Fruit fly (Drosophila melanogaster) whole organism, embryonic: ENCODE data around the gene RpL13.
A peak's percentile ranks its signal among the peaks of the same experiment; 100 is the strongest.

Experiments used
- C15 ChIP-seq: fragments of 200-800 bp; sonication (Bioruptor generic); IDR thresholded peaks from 3 replicates; pipeline ENCODE4 v1.3.6; 2022; ENCODE audit warnings: missing biosample characterization, missing genetic modification characterization
- CG10979 ChIP-seq: fragments of 200-800 bp; sonication (Bioruptor generic); optimal IDR thresholded peaks from 2 replicates; lab custom pipeline; 2018; ENCODE audit warnings: missing biosample characterization, mild to moderate bottlenecking, missing genetic modification characterization, moderate library complexity
- CG11456 ChIP-seq: fragments of 200-800 bp; sonication (Bioruptor generic); IDR thresholded peaks from 3 replicates; pipeline ENCODE4 v1.3.6; 2022; ENCODE audit warnings: missing biosample characterization, missing genetic modification characterization
- CG13424 ChIP-seq: fragments of 200-800 bp; sonication (Bioruptor generic); optimal IDR thresholded peaks from 2 replicates; lab custom pipeline; 2019; ENCODE audit warnings: missing biosample characterization, mild to moderate bottlenecking, missing genetic modification characterization, moderate library complexity
- CG13624 ChIP-seq: fragments of 200-800 bp; sonication (Bioruptor generic); optimal IDR thresholded peaks from 2 replicates; lab custom pipeline; 2016; ENCODE audit warnings: missing biosample characterization, missing genetic modification characterization
- CG15073 ChIP-seq: fragments of 200-800 bp; sonication (Bioruptor generic); optimal IDR thresholded peaks from 2 replicates; lab custom pipeline; 2016; ENCODE audit warnings: missing biosample characterization, missing genetic modification characterization
- CG15269 ChIP-seq: fragments of 200-800 bp; sonication (Bioruptor generic); optimal IDR thresholded peaks from 2 replicates; lab custom pipeline; 2018; ENCODE audit warnings: missing biosample characterization, mild to moderate bottlenecking, missing genetic modification characterization, moderate library complexity
- CG16779 ChIP-seq: fragments of 200-800 bp; sonication (Bioruptor generic); IDR thresholded peaks from 2 replicates; pipeline ENCODE4 v1.3.6; 2022; ENCODE audit warnings: missing biosample characterization, missing genetic modification characterization
- CG17328 ChIP-seq: fragments of 200-800 bp; sonication (Bioruptor generic); IDR thresholded peaks from 2 replicates; pipeline ENCODE4 v1.3.6; 2022; ENCODE audit warnings: missing biosample characterization, missing genetic modification characterization
- CG17829 ChIP-seq: fragments of 200-800 bp; optimal IDR thresholded peaks from 2 replicates; lab custom pipeline; 2019; ENCODE audit warnings: missing biosample characterization, mild to moderate bottlenecking, missing genetic modification characterization, moderate library complexity
- CG17912 ChIP-seq: fragments of 200-800 bp; sonication (Bioruptor generic); optimal IDR thresholded peaks from 2 replicates; lab custom pipeline; 2018; ENCODE audit warnings: missing biosample characterization, mild to moderate bottlenecking, missing genetic modification characterization
- CG18262 ChIP-seq: fragments of 200-800 bp; optimal IDR thresholded peaks from 3 replicates; lab custom pipeline; 2019; ENCODE audit warnings: missing biosample characterization, mild to moderate bottlenecking, missing genetic modification characterization, moderate library complexity
- CG2875 ChIP-seq: fragments of 200-800 bp; sonication (Bioruptor generic); optimal IDR thresholded peaks from 2 replicates; lab custom pipeline; 2017; ENCODE audit warnings: missing biosample characterization, mild to moderate bottlenecking, missing genetic modification characterization, missing genetic modification reagents
- CG4404 ChIP-seq: fragments of 200-800 bp; sonication (Bioruptor generic); IDR thresholded peaks from 2 replicates; pipeline ENCODE4 v1.3.6; 2022; ENCODE audit warnings: missing biosample characterization, missing genetic modification characterization
- CG5180 ChIP-seq: fragments of 200-800 bp; sonication (Bioruptor generic); optimal IDR thresholded peaks from 3 replicates; lab custom pipeline; 2017; ENCODE audit warnings: missing biosample characterization, missing genetic modification characterization, mild to moderate bottlenecking, moderate library complexity, missing genetic modification reagents
- CG5245 ChIP-seq: fragments of 200-800 bp; sonication (Bioruptor generic); optimal IDR thresholded peaks from 3 replicates; lab custom pipeline; 2016; ENCODE audit warnings: missing biosample characterization, missing genetic modification characterization
- CG6683 ChIP-seq: fragments of 200-800 bp; sonication (Bioruptor generic); optimal IDR thresholded peaks from 2 replicates; lab custom pipeline; 2017; ENCODE audit warnings: missing biosample characterization, mild to moderate bottlenecking, missing genetic modification characterization, missing genetic modification reagents
- CG6854 ChIP-seq: fragments of 200-800 bp; sonication (Bioruptor generic); optimal IDR thresholded peaks from 3 replicates; lab custom pipeline; 2017; ENCODE audit warnings: missing biosample characterization, mild to moderate bottlenecking, missing genetic modification characterization
- CG7987 ChIP-seq: fragments of 200-800 bp; sonication (Bioruptor generic); optimal IDR thresholded peaks from 2 replicates; lab custom pipeline; 2018; ENCODE audit warnings: missing biosample characterization, mild to moderate bottlenecking, missing genetic modification characterization, moderate library complexity
- Dek ChIP-seq: fragments of 200-800 bp; sonication (Bioruptor generic); optimal IDR thresholded peaks from 3 replicates; lab custom pipeline; 2019; ENCODE audit warnings: missing biosample characterization, mild to moderate bottlenecking, missing genetic modification characterization, moderate library complexity
- E2f2 ChIP-seq: fragments of 200-800 bp; sonication (Bioruptor generic); IDR thresholded peaks from 2 replicates; pipeline ENCODE4 v1.3.6; 2022; ENCODE audit warnings: missing biosample characterization, missing genetic modification characterization
- Elba2 ChIP-seq: fragments of 200-800 bp; sonication (Bioruptor generic); optimal IDR thresholded peaks from 3 replicates; lab custom pipeline; 2016; ENCODE audit warnings: missing biosample characterization, missing genetic modification characterization
- Fer3 ChIP-seq: fragments of 200-800 bp; sonication (Bioruptor generic); optimal IDR thresholded peaks from 2 replicates; lab custom pipeline; 2018; ENCODE audit warnings: missing biosample characterization, mild to moderate bottlenecking, missing genetic modification characterization, moderate library complexity
- HHEX ChIP-seq: fragments of 200-800 bp; sonication (Bioruptor generic); optimal IDR thresholded peaks from 3 replicates; lab custom pipeline; 2017; ENCODE audit warnings: missing biosample characterization, mild to moderate bottlenecking, missing genetic modification characterization, missing genetic modification reagents
- Hmr ChIP-seq: fragments of 200-800 bp; sonication (Bioruptor generic); optimal IDR thresholded peaks from 3 replicates; lab custom pipeline; 2017; ENCODE audit warnings: mild to moderate bottlenecking, missing biosample characterization, missing genetic modification reagents, missing genetic modification characterization
- Lhr ChIP-seq: fragments of 200-800 bp; sonication (Bioruptor generic); optimal IDR thresholded peaks from 3 replicates; lab custom pipeline; 2017; ENCODE audit warnings: mild to moderate bottlenecking, missing biosample characterization, missing genetic modification reagents, missing genetic modification characterization
- Meics ChIP-seq: fragments of 200-800 bp; sonication (Bioruptor generic); optimal IDR thresholded peaks from 2 replicates; lab custom pipeline; 2017; ENCODE audit warnings: missing biosample characterization, mild to moderate bottlenecking, missing genetic modification characterization
- Oaz ChIP-seq: fragments of 200-800 bp; sonication (Bioruptor generic); IDR thresholded peaks from 2 replicates; pipeline ENCODE4 v1.3.6; 2022; ENCODE audit warnings: missing biosample characterization, missing genetic modification characterization
- Rx ChIP-seq: fragments of 200-800 bp; sonication (Bioruptor generic); IDR thresholded peaks from 2 replicates; pipeline ENCODE4 v1.3.6; 2022; ENCODE audit warnings: missing biosample characterization, missing genetic modification characterization
- Ssrp ChIP-seq: fragments of 200-800 bp; sonication (Bioruptor generic); optimal IDR thresholded peaks from 2 replicates; lab custom pipeline; 2018; ENCODE audit warnings: missing biosample characterization, mild to moderate bottlenecking, missing genetic modification characterization, moderate library complexity
- Taf1 ChIP-seq: fragments of 200-800 bp; sonication (Bioruptor generic); IDR thresholded peaks from 2 replicates; pipeline ENCODE4 v1.3.6; 2022; ENCODE audit warnings: missing biosample characterization, missing genetic modification characterization
- Xrp1 ChIP-seq: fragments of 200-800 bp; sonication (Bioruptor generic); IDR thresholded peaks from 2 replicates; pipeline ENCODE4 v1.3.6; 2022; ENCODE audit warnings: missing biosample characterization, missing genetic modification characterization
- cad ChIP-seq: fragments of >200 bp; optimal IDR thresholded peaks from 2 replicates; lab custom pipeline; 2017; ENCODE audit warnings: missing biosample characterization, missing genetic modification characterization
- chm ChIP-seq: fragments of 200-800 bp; sonication (Bioruptor generic); IDR thresholded peaks from 2 replicates; pipeline ENCODE4 v1.3.6; 2022; ENCODE audit warnings: missing biosample characterization, missing genetic modification characterization
- dimm ChIP-seq: fragments of 200-800 bp; sonication (Bioruptor generic); IDR thresholded peaks from 2 replicates; pipeline ENCODE4 v1.3.6; 2022; ENCODE audit warnings: missing biosample characterization, missing genetic modification characterization
- emc ChIP-seq: fragments of 200-800 bp; sonication (Bioruptor generic); optimal IDR thresholded peaks from 2 replicates; lab custom pipeline; 2016; ENCODE audit warnings: missing biosample characterization, missing genetic modification characterization
- ems ChIP-seq: fragments of 200-800 bp; sonication (Bioruptor generic); optimal IDR thresholded peaks from 3 replicates; lab custom pipeline; 2016; ENCODE audit warnings: missing biosample characterization, missing genetic modification characterization
- gro ChIP-seq: fragments of 200-800 bp; sonication (Bioruptor generic); optimal IDR thresholded peaks from 2 replicates; lab custom pipeline; 2016; ENCODE audit warnings: missing biosample characterization, missing genetic modification characterization
- gsb ChIP-seq: fragments of 200-800 bp; sonication (Bioruptor generic); IDR thresholded peaks from 2 replicates; pipeline ENCODE4 v1.3.6; 2022; ENCODE audit warnings: missing biosample characterization, missing genetic modification characterization
- klu ChIP-seq: fragments of 200-800 bp; sonication (Bioruptor generic); IDR thresholded peaks from 2 replicates; pipeline ENCODE4 v1.3.6; 2022; ENCODE audit warnings: missing biosample characterization, missing genetic modification characterization
- knrl ChIP-seq: fragments of 200-800 bp; sonication (Bioruptor generic); IDR thresholded peaks from 3 replicates; pipeline ENCODE4 v1.3.6; 2022; ENCODE audit warnings: missing biosample characterization, missing genetic modification characterization; ENCODE audit not compliant: partially characterized antibody
- lov ChIP-seq, 2 experiments: fragments of 200-800 bp in 1 of 2; fragments of >200 bp in 1 of 2; sonication (Bioruptor generic) in 1 of 2; IDR thresholded peaks in 1 of 2; optimal IDR thresholded peaks in 1 of 2; 2 replicates in 1 of 2; 3 replicates in 1 of 2; pipeline versions ENCODE4 v1.3.6 to Lab custom; 2017 to 2022; ENCODE audit warnings: missing biosample characterization in 1 of 2, missing genetic modification characterization in 1 of 2
- mam ChIP-seq: fragments of 200-800 bp; sonication (Bioruptor generic); optimal IDR thresholded peaks from 3 replicates; lab custom pipeline; 2016; ENCODE audit warnings: missing biosample characterization, missing genetic modification characterization
- pan ChIP-seq, 4 experiments: fragments of >200 bp in 3 of 4; fragments of 200-800 bp in 1 of 4; sonication (Bioruptor generic) in 1 of 4; optimal IDR thresholded peaks in 3 of 4; IDR thresholded peaks in 1 of 4; 2 replicates each; pipeline versions ENCODE4 v1.3.6 to Lab custom; 2017 to 2022; ENCODE audit warnings: missing biosample characterization in 2 of 4, missing genetic modification characterization in 2 of 4, mixed read lengths in 1 of 4
- peb ChIP-seq: fragments of 200-800 bp; sonication (Bioruptor generic); IDR thresholded peaks from 2 replicates; pipeline ENCODE4 v1.3.6; 2022; ENCODE audit warnings: missing biosample characterization, missing genetic modification characterization
- pzg ChIP-seq: fragments of 200-800 bp; sonication (Bioruptor generic); optimal IDR thresholded peaks from 3 replicates; lab custom pipeline; 2018; ENCODE audit warnings: missing biosample characterization, mild to moderate bottlenecking, missing genetic modification characterization, moderate library complexity
- repo ChIP-seq: fragments of 200-800 bp; sonication (Bioruptor generic); optimal IDR thresholded peaks from 2 replicates; lab custom pipeline; 2016; ENCODE audit warnings: missing biosample characterization, missing genetic modification characterization
- salm ChIP-seq: fragments of 200-800 bp; sonication (Bioruptor generic); optimal IDR thresholded peaks from 2 replicates; lab custom pipeline; 2018; ENCODE audit warnings: missing biosample characterization, mild to moderate bottlenecking, missing genetic modification characterization
- slou ChIP-seq: fragments of 200-800 bp; sonication (Bioruptor generic); optimal IDR thresholded peaks from 3 replicates; lab custom pipeline; 2016; ENCODE audit warnings: missing biosample characterization, missing genetic modification characterization
- sob ChIP-seq: fragments of 200-800 bp; sonication (Bioruptor generic); IDR thresholded peaks from 2 replicates; pipeline ENCODE4 v1.3.6; 2022; ENCODE audit warnings: missing biosample characterization, missing genetic modification characterization

RpL13 gene

DNA sequence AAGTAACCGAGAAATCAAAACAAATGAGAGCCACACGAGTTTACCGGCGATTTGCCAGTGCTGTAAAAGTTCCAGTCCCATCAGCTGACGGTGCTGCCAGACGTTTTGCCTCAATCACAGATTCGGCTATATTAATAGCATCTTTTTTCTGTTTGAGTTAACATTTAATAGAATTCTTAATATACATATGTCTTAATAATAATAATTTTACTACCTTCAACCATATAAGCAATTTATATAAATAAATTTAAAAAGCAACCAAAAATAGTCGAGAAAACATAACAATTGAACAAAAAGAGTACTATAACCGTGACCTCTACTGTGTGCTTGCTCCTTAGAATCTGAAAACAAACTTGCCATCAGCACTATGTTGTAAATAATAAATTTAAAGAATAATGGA lies 13.0 kb upstream of the RpL13 start, which contains the start of the genes CG13126 and CG4709 (continued):
- TF ChIP-seq CG5245 (GFP tag; lab: Kevin White, UChicago) (peak; percentile 77), CG15073 (GFP tag; lab: Kevin White, UChicago) (peak; percentile 57), Oaz (GFP tag; lab: Robert Waterston, UW) (peak; percentile 73), Rx (GFP tag; lab: Robert Waterston, UW) (peak; percentile 60), CG2875 (GFP tag; lab: Kevin White, UChicago) (peak; percentile 77), dimm (peak; percentile 45; the same call in 1 of the 2 replicates), chm (peak; percentile 33; the same call in 1 of the 2 replicates), CG13624 (GFP tag; lab: Kevin White, UChicago) (peak; percentile 41), salm (tag; lab: Kevin White, UChicago) (peak; percentile 82), CG11456 (GFP tag; lab: Robert Waterston, UW) (peak; percentile 83), pan (optimal IDR thresholded peaks at IDR 0.05; lab: Kevin White, UChicago) (no peak), pan (GFP tag; optimal IDR thresholded peaks at IDR 0.05 in 1 of 2, IDR thresholded peaks at IDR 0.05 in 1 of 2) (peak in 1 of 2 experiments; percentile 94), lov (optimal IDR thresholded peaks at IDR 0.05; lab: Kevin White, UChicago) (no peak), lov (GFP tag; IDR thresholded peaks at IDR 0.05; lab: Robert Waterston, UW) (peak; percentile 68; the same call in 2 of the 3 replicates), emc (GFP tag; lab: Kevin White, UChicago) (peak; percentile 1), repo (GFP tag; lab: Kevin White, UChicago) (no peak), CG10979 (tag; lab: Kevin White, UChicago) (peak; percentile 96), pzg (GFP tag; lab: Kevin White, UChicago) (peak; percentile 59), CG5180 (GFP tag; lab: Kevin White, UChicago) (peak; percentile 71), CG6854 (GFP tag; lab: Kevin White, UChicago) (peak; percentile 87), peb (GFP tag; lab: Robert Waterston, UW) (peak; percentile 78), ems (peak; percentile 29), klu (peak; percentile 76; the same call in 1 of the 2 replicates), C15 (GFP tag; lab: Robert Waterston, UW) (0 out of 3 replicates have a peak, but pooled peaks have one; percentile 20), CG17829 (peak; percentile 97), CG16779 (no peak), E2f2 (GFP tag; lab: Robert Waterston, UW) (peak; percentile 76), HHEX (GFP tag; lab: Kevin White, UChicago) (peak; percentile 92), CG4404 (GFP tag; lab: Robert Waterston, UW) (peak; percentile 81), Xrp1 (GFP tag; lab: Robert Waterston, UW) (peak; percentile 97), Fer3 (tag; lab: Kevin White, UChicago) (peak; percentile 94), knrl (no peak), Elba2 (GFP tag; lab: Kevin White, UChicago) (peak; percentile 15), gro (GFP tag; lab: Kevin White, UChicago) (peak; percentile 0), sob (peak; percentile 91), mam (GFP tag; lab: Kevin White, UChicago) (peak; percentile 46), CG17912 (GFP tag; lab: Kevin White, UChicago) (peak; percentile 29), CG18262 (tag; lab: Kevin White, UChicago) (peak; percentile 97), cad (GFP tag; lab: Kevin White, UChicago) (no peak), CG7987 (GFP tag; lab: Kevin White, UChicago) (peak; percentile 60), CG13424 (peak; percentile 92), Hmr (GFP tag; lab: Kevin White, UChicago) (peak; percentile 91), CG17328 (GFP tag; lab: Robert Waterston, UW) (peak; percentile 83), Meics (GFP tag; lab: Kevin White, UChicago) (peak; percentile 93), gsb (GFP tag; lab: Robert Waterston, UW) (peak; percentile 68), CG6683 (GFP tag; lab: Kevin White, UChicago) (peak; percentile 84), Ssrp (tag; lab: Kevin White, UChicago) (peak; percentile 93), Dek (tag; lab: Kevin White, UChicago) (peak; percentile 92), Lhr (peak; percentile 79), CG15269 (peak; percentile 91), Taf1 (GFP tag; lab: Robert Waterston, UW) (peak; percentile 53), slou (GFP tag; lab: Kevin White, UChicago) (peak; percentile 79)
